Worm (Caenorhabditis elegans) whole organism, L1 larva: ENCODE results near the gene F32G8.2.

Source experiments
- C04F5.9 ChIP-seq: sonication (generic microtip); optimal IDR thresholded peaks from 2 replicates; lab custom pipeline; 2016; ENCODE audit warnings: missing genetic modification characterization, missing compliant biosample characterization
- C34B4.2 ChIP-seq: sonication (generic microtip); optimal IDR thresholded peaks from 2 replicates; lab custom pipeline; 2017; ENCODE audit warnings: mild to moderate bottlenecking, missing genetic modification characterization, missing compliant biosample characterization
- alr-1 ChIP-seq: fragments of 200-800 bp; sonication (Bioruptor generic); optimal IDR thresholded peaks from 2 replicates; lab custom pipeline; 2018; ENCODE audit warnings: borderline replicate concordance, mild to moderate bottlenecking, missing genetic modification characterization, missing compliant biosample characterization
- aly-2 ChIP-seq: fragments of 150-350 bp; optimal IDR thresholded peaks from 2 replicates; lab custom pipeline; 2014; ENCODE audit warnings: missing biosample characterization, missing genetic modification characterization
- ama-1 ChIP-seq: fragments of 150-350 bp; optimal IDR thresholded peaks from 2 replicates; lab custom pipeline; 2014
- blmp-1 ChIP-seq: fragments of 150-350 bp; optimal IDR thresholded peaks from 2 replicates; lab custom pipeline; 2014; ENCODE audit warnings: missing biosample characterization, missing genetic modification characterization
- ceh-63 ChIP-seq: fragments of 200-800 bp; sonication (Bioruptor generic); optimal IDR thresholded peaks from 2 replicates; lab custom pipeline; 2018; ENCODE audit warnings: mild to moderate bottlenecking, missing genetic modification characterization, missing compliant biosample characterization
- ceh-8 ChIP-seq: fragments of 200-800 bp; sonication (Bioruptor generic); optimal IDR thresholded peaks from 2 replicates; lab custom pipeline; 2018; ENCODE audit warnings: mild to moderate bottlenecking, missing genetic modification characterization, moderate library complexity, missing compliant biosample characterization
- ceh-88 ChIP-seq: fragments of 200-800 bp; sonication (Bioruptor generic); IDR thresholded peaks from 2 replicates; pipeline ENCODE4 v1.3.6; 2022; ENCODE audit warnings: missing genetic modification characterization, missing compliant biosample characterization
- ceh-90 ChIP-seq: sonication (generic microtip); optimal IDR thresholded peaks from 2 replicates; lab custom pipeline; 2016; ENCODE audit warnings: missing genetic modification characterization, missing compliant biosample characterization
- dpl-1 ChIP-seq, 3 experiments: fragments of 150-350 bp in 2 of 3; sonication (generic microtip) in 1 of 3; optimal IDR thresholded peaks; 2 replicates each; lab custom pipeline; 2014 to 2017; ENCODE audit warnings: missing biosample characterization in 3 of 3, missing genetic modification characterization in 3 of 3, missing genetic modification reagents in 3 of 3
- elt-3 ChIP-seq, 6 experiments: fragments of 150-350 bp in 1 of 6; sonication (generic microtip); optimal IDR thresholded peaks; 2 replicates each; lab custom pipeline; 2017 to 2018; ENCODE audit warnings: missing biosample characterization in 6 of 6, missing genetic modification characterization in 6 of 6, inconsistent platforms in 1 of 6
- fkh-10 ChIP-seq: sonication (generic microtip); optimal IDR thresholded peaks from 2 replicates; lab custom pipeline; 2017; ENCODE audit warnings: missing biosample characterization, missing genetic modification reagents, missing genetic modification characterization
- fos-1 ChIP-seq: fragments of 150-350 bp; optimal IDR thresholded peaks from 2 replicates; lab custom pipeline; 2014; ENCODE audit warnings: missing biosample characterization, missing genetic modification characterization
- grh-1 ChIP-seq: fragments of 200-800 bp; sonication (Bioruptor generic); IDR thresholded peaks from 2 replicates; pipeline ENCODE4 v1.3.6; 2022; ENCODE audit warnings: missing genetic modification reagents, missing genetic modification characterization, missing compliant biosample characterization
- hlh-17 ChIP-seq: fragments of 200-800 bp; sonication (Bioruptor generic); optimal IDR thresholded peaks from 2 replicates; lab custom pipeline; 2018; ENCODE audit warnings: missing genetic modification characterization, mild to moderate bottlenecking, missing compliant biosample characterization, moderate library complexity, borderline replicate concordance
- isw-1 ChIP-seq: fragments of 200-800 bp; sonication (Bioruptor generic); IDR thresholded peaks from 2 replicates; pipeline ENCODE4 v1.3.6; 2022; ENCODE audit warnings: missing genetic modification characterization, missing compliant biosample characterization
- lin-14 ChIP-seq: fragments of 200-800 bp; sonication (Bioruptor generic); optimal IDR thresholded peaks from 2 replicates; lab custom pipeline; 2018; ENCODE audit warnings: mild to moderate bottlenecking, missing genetic modification characterization, moderate library complexity, missing compliant biosample characterization
- lir-3 ChIP-seq: sonication (generic microtip); optimal IDR thresholded peaks from 2 replicates; lab custom pipeline; 2016; ENCODE audit warnings: mild to moderate bottlenecking, missing genetic modification characterization, moderate library complexity, missing compliant biosample characterization; ENCODE audit not compliant: poor library complexity
- lsy-2 ChIP-seq, 2 experiments: fragments of 150-350 bp; optimal IDR thresholded peaks; 2 replicates each; lab custom pipeline; 2014; ENCODE audit warnings: missing biosample characterization in 2 of 2, missing genetic modification characterization in 2 of 2
- mdl-1 ChIP-seq, 2 experiments: fragments of 150-350 bp; optimal IDR thresholded peaks; 2 replicates each; lab custom pipeline; 2014 to 2017; ENCODE audit warnings: missing biosample characterization in 2 of 2, missing genetic modification characterization in 2 of 2, inconsistent platforms in 1 of 2
- mef-2 ChIP-seq: fragments of 150-350 bp; optimal IDR thresholded peaks from 2 replicates; lab custom pipeline; 2014; ENCODE audit warnings: missing biosample characterization, missing genetic modification characterization
- mep-1 ChIP-seq: fragments of 150-350 bp; optimal IDR thresholded peaks from 2 replicates; lab custom pipeline; 2014; ENCODE audit warnings: missing biosample characterization, missing genetic modification characterization
- nhr-12 ChIP-seq: sonication (generic microtip); optimal IDR thresholded peaks from 2 replicates; lab custom pipeline; 2017; ENCODE audit warnings: missing biosample characterization, missing genetic modification characterization
- nhr-20 ChIP-seq: sonication (generic microtip); optimal IDR thresholded peaks from 2 replicates; lab custom pipeline; 2016; ENCODE audit warnings: mild to moderate bottlenecking, missing genetic modification characterization, missing compliant biosample characterization
- nhr-28 ChIP-seq: fragments of 150-350 bp; optimal IDR thresholded peaks from 2 replicates; lab custom pipeline; 2014; ENCODE audit warnings: missing biosample characterization, missing genetic modification characterization
- nhr-47 ChIP-seq: sonication (generic microtip); optimal IDR thresholded peaks from 2 replicates; lab custom pipeline; 2016; ENCODE audit warnings: mild to moderate bottlenecking, missing genetic modification characterization, moderate library complexity, missing compliant biosample characterization
- nhr-71 ChIP-seq: sonication (generic microtip); optimal IDR thresholded peaks from 2 replicates; lab custom pipeline; 2016; ENCODE audit warnings: mild to moderate bottlenecking, missing genetic modification characterization, moderate library complexity, missing compliant biosample characterization
- nhr-76 ChIP-seq: sonication (generic microtip); optimal IDR thresholded peaks from 2 replicates; lab custom pipeline; 2017; ENCODE audit warnings: missing biosample characterization, missing genetic modification characterization
- nhr-77 ChIP-seq: fragments of 150-350 bp; optimal IDR thresholded peaks from 2 replicates; lab custom pipeline; 2014; ENCODE audit warnings: missing biosample characterization, missing genetic modification characterization
- nhr-84 ChIP-seq: sonication (generic microtip); optimal IDR thresholded peaks from 2 replicates; lab custom pipeline; 2017; ENCODE audit warnings: missing biosample characterization, missing genetic modification characterization
- nhr-85 ChIP-seq: sonication (generic microtip); peaks from one replicate; lab custom pipeline; 2016; ENCODE audit warnings: missing genetic modification characterization, inconsistent platforms, missing compliant biosample characterization
- nhr-90 ChIP-seq: sonication (generic microtip); optimal IDR thresholded peaks from 2 replicates; lab custom pipeline; 2016; ENCODE audit warnings: mild to moderate bottlenecking, missing genetic modification characterization, missing compliant biosample characterization; ENCODE audit not compliant: poor library complexity
- snpc-4 ChIP-seq: fragments of 150-350 bp; optimal IDR thresholded peaks from 2 replicates; lab custom pipeline; 2014; ENCODE audit warnings: missing biosample characterization, missing genetic modification characterization
- snu-23 ChIP-seq: sonication (generic microtip); optimal IDR thresholded peaks from 2 replicates; lab custom pipeline; 2016; ENCODE audit warnings: missing genetic modification characterization, missing compliant biosample characterization
- sup-37 ChIP-seq: fragments of 200-800 bp; sonication (Bioruptor generic); optimal IDR thresholded peaks from 2 replicates; lab custom pipeline; 2018; ENCODE audit warnings: mild to moderate bottlenecking, missing genetic modification characterization, missing compliant biosample characterization
- tbx-2 ChIP-seq: sonication (generic microtip); optimal IDR thresholded peaks from 2 replicates; lab custom pipeline; 2016; ENCODE audit warnings: missing genetic modification characterization, missing compliant biosample characterization
- tlp-1 ChIP-seq: fragments of 150-350 bp; optimal IDR thresholded peaks from 2 replicates; lab custom pipeline; 2014; ENCODE audit warnings: missing biosample characterization, missing genetic modification characterization
- unc-98 ChIP-seq: fragments of 200-800 bp; sonication (Bioruptor generic); IDR thresholded peaks from 2 replicates; pipeline ENCODE4 v1.3.6; 2022; ENCODE audit warnings: missing genetic modification characterization, missing compliant biosample characterization
- vab-15 ChIP-seq: sonication (generic microtip); optimal IDR thresholded peaks from 2 replicates; lab custom pipeline; 2017; ENCODE audit warnings: missing genotype, mild to moderate bottlenecking, missing genetic modification characterization, missing compliant biosample characterization
- zag-1 ChIP-seq: fragments of 150-350 bp; optimal IDR thresholded peaks from 2 replicates; lab custom pipeline; 2014; ENCODE audit warnings: missing biosample characterization, missing genetic modification characterization
- zip-4 ChIP-seq: fragments of 200-800 bp; sonication (Bioruptor generic); optimal IDR thresholded peaks from 2 replicates; lab custom pipeline; 2018; ENCODE audit warnings: mild to moderate bottlenecking, missing genetic modification characterization, moderate library complexity, missing compliant biosample characterization
- ztf-11 ChIP-seq, 2 experiments: sonication (generic microtip); optimal IDR thresholded peaks; 2 replicates each; lab custom pipeline; 2016 to 2017; ENCODE audit warnings: missing genetic modification characterization in 2 of 2, missing biosample characterization in 1 of 2, missing compliant biosample characterization in 1 of 2

Gene F32G8.2

ce11 chrV:10525902-10526301 is 23.9 kb upstream of the F32G8.2 start, which contains the start of the genes C35A5.8 and hda-11 (continued):
- TF ChIP-seq lin-14 (GFP tag; lab: Kevin White, UChicago): peak; percentile 74
- peak; percentile 81 for TF ChIP-seq C04F5.9 (tag; lab: Kevin White, UChicago)
- no peak for TF ChIP-seq hlh-17 (GFP tag; lab: Kevin White, UChicago)
- peak; percentile 20 for TF ChIP-seq sup-37 (GFP tag; lab: Kevin White, UChicago)
- peak; percentile 88 for TF ChIP-seq nhr-71 (tag; lab: Kevin White, UChicago)
- peak; percentile 79 for TF ChIP-seq unc-98 (GFP tag; lab: Robert Waterston, UW)
- TF ChIP-seq nhr-85: peak; percentile 92
- no peak for TF ChIP-seq zag-1 (tag; lab: Kevin White, UChicago)
- peak; percentile 74 for TF ChIP-seq mep-1 (tag; lab: Kevin White, UChicago)
- no peak for TF ChIP-seq mef-2 (tag; lab: Kevin White, UChicago)
- peak; percentile 64 to 75 (median 71) for TF ChIP-seq dpl-1 (GFP tag; optimal IDR thresholded peaks at IDR 0.05; lab: Kevin White, UChicago)
- TF ChIP-seq grh-1 (GFP tag; lab: Robert Waterston, UW): peak; percentile 59
- TF ChIP-seq alr-1: no peak
- TF ChIP-seq, all 84 proteins: peak for 55

DNA sequence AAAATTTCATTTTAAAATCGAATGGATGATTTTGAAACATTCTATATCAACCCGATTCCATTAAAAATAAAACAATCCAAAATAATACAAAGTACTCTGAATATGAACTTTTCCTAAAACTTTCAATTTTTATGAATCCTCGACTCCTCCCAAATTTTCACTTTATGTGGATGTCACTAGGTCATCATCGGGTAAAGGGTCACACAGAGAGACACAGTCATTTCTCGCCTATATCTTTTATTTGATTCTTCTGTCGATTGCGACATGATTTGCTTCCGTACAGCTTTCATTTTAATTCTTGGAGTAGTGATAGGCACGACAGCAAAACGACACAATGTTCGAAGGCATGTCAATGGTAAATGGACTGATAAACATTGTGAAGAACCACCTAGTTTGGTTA is 21.3 kb upstream of the F32G8.2 start, which contains the start of gene F25D1.3:
F25D1.3 (plus strand) TSS at position 225 of the 400 bp plus-strand sequence.
- TF ChIP-seq isw-1 (GFP tag; lab: Robert Waterston, UW): no peak
- TF ChIP-seq blmp-1 (tag; lab: Kevin White, UChicago): peak; percentile 96

- TF ChIP-seq blmp-1 (tag; lab: Kevin White, UChicago) (peak; percentile 93), lir-3 (tag; lab: Kevin White, UChicago) (no peak)
- TF ChIP-seq, all 84 proteins: peak for 1
These were observed 20.2 kb upstream of the F32G8.2 start for ce11 chrV:10529600-10529999.

DNA sequence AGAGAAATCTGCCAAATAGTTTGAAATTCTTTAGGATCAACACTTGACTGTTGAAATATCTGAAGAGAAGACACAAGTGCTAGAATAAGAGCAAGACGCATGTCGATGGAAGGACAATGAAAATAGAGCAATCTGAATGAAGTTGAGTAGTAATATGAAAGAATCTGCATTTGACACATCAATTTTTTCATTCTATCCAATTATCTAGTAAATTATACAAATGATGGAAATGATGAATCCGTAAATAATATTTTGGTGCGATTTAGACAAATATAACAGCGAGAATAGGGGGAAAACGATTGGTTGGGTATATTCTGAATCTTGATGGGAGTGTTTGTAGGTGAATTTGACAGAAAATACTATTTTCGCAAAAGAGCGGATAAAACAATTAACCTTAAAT is 17.1 kb upstream of the F32G8.2 start, which contains the start of gene txt-10:
txt-10 (minus strand) TSS at position 101 of the 400 bp plus-strand sequence.
- TF ChIP-seq nhr-76 (tag; lab: Kevin White, UChicago) (no peak), aly-2 (tag; lab: Kevin White, UChicago) (no peak), tlp-1 (tag; lab: Kevin White, UChicago) (no peak), zag-1 (tag; lab: Kevin White, UChicago) (no peak), C34B4.2 (tag; lab: Kevin White, UChicago) (no peak), lsy-2 (tag; optimal IDR thresholded peaks at IDR 0.05; lab: Kevin White, UChicago) (no peak), zip-4 (GFP tag; lab: Kevin White, UChicago) (no peak), nhr-77 (tag; lab: Kevin White, UChicago) (no peak), mep-1 (tag; lab: Kevin White, UChicago) (no peak), unc-98 (GFP tag; lab: Robert Waterston, UW) (no peak)

ce11 chrV:10535325-10535724 is 14.5 kb upstream of the F32G8.2 start:
- TF ChIP-seq snu-23 (GFP tag; lab: Kevin White, UChicago) (peak; percentile 45), nhr-28 (tag; lab: Kevin White, UChicago) (no peak), mdl-1 (tag; optimal IDR thresholded peaks at IDR 0.05; lab: Kevin White, UChicago) (peak in 1 of 2 experiments; percentile 31), dpl-1 (GFP tag; optimal IDR thresholded peaks at IDR 0.05; lab: Kevin White, UChicago) (peak in 2 of 3 experiments; percentile 14 to 35), ceh-90 (no peak), vab-15 (no peak), alr-1 (no peak), mep-1 (tag; lab: Kevin White, UChicago) (peak; percentile 42), nhr-47 (tag; lab: Kevin White, UChicago) (no peak), ceh-8 (no peak), nhr-85 (no peak), nhr-71 (tag; lab: Kevin White, UChicago) (peak; percentile 63), elt-3 (tag; optimal IDR thresholded peaks at IDR 0.05; lab: Kevin White, UChicago) (peak in 1 of 6 experiments; percentile 17), nhr-12 (tag; lab: Kevin White, UChicago) (no peak), ama-1 (peak; percentile 58), ceh-63 (GFP tag; lab: Kevin White, UChicago) (no peak), fos-1 (tag; lab: Kevin White, UChicago) (no peak), snpc-4 (tag; lab: Kevin White, UChicago) (no peak), ztf-11 (tag; optimal IDR thresholded peaks at IDR 0.05; lab: Kevin White, UChicago) (no peak), tbx-2 (no peak), fkh-10 (GFP tag; lab: Kevin White, UChicago) (no peak), ceh-88 (GFP tag; lab: Robert Waterston, UW) (no peak), nhr-90 (tag; lab: Kevin White, UChicago) (peak; percentile 24), nhr-84 (tag; lab: Kevin White, UChicago) (no peak), nhr-20 (peak; percentile 53)
